Worm (Caenorhabditis elegans) whole organism, young adult: ENCODE results near the gene F48G7.12.

ENCODE experiments used
- F39B2.1 ChIP-seq: fragments of 200-800 bp; sonication (Bioruptor generic); IDR thresholded peaks from 2 replicates; pipeline ENCODE4 v1.3.6; 2022; ENCODE audit warnings: missing genetic modification reagents, missing genetic modification characterization, missing compliant biosample characterization
- ceh-79 ChIP-seq: sonication (generic microtip); optimal IDR thresholded peaks from 2 replicates; lab custom pipeline; 2017; ENCODE audit warnings: mild to moderate bottlenecking, missing genetic modification characterization, missing compliant biosample characterization
- hlh-12 ChIP-seq: sonication (generic microtip); optimal IDR thresholded peaks from 2 replicates; lab custom pipeline; 2016; ENCODE audit warnings: missing genetic modification characterization, missing compliant biosample characterization
- hrde-1 ChIP-seq: sonication (generic microtip); optimal IDR thresholded peaks from 2 replicates; lab custom pipeline; 2016; ENCODE audit warnings: missing genetic modification characterization, mild to moderate bottlenecking, missing compliant biosample characterization, moderate library complexity, missing genotype, missing genetic modification reagents, borderline replicate concordance
- mcd-1 ChIP-seq: fragments of 200-800 bp; sonication (Bioruptor generic); IDR thresholded peaks from 2 replicates; pipeline ENCODE4 v1.3.6; 2022; ENCODE audit warnings: missing genetic modification reagents, missing genetic modification characterization, missing compliant biosample characterization
- nfya-1 ChIP-seq: sonication (generic microtip); optimal IDR thresholded peaks from 2 replicates; lab custom pipeline; 2017; ENCODE audit warnings: antibody characterized with exemption, missing compliant biosample characterization, missing genetic modification characterization, borderline replicate concordance; ENCODE audit not compliant: insufficient read depth
- nfya-2 ChIP-seq: fragments of 200-800 bp; sonication (Bioruptor generic); IDR thresholded peaks from 2 replicates; pipeline ENCODE4 v1.3.6; 2022; ENCODE audit warnings: missing genetic modification reagents, missing genetic modification characterization, missing compliant biosample characterization
- unc-62 ChIP-seq: fragments of 150-350 bp; optimal IDR thresholded peaks from 2 replicates; lab custom pipeline; 2014; ENCODE audit warnings: missing biosample characterization, missing genetic modification reagents, missing genetic modification characterization

DNA sequence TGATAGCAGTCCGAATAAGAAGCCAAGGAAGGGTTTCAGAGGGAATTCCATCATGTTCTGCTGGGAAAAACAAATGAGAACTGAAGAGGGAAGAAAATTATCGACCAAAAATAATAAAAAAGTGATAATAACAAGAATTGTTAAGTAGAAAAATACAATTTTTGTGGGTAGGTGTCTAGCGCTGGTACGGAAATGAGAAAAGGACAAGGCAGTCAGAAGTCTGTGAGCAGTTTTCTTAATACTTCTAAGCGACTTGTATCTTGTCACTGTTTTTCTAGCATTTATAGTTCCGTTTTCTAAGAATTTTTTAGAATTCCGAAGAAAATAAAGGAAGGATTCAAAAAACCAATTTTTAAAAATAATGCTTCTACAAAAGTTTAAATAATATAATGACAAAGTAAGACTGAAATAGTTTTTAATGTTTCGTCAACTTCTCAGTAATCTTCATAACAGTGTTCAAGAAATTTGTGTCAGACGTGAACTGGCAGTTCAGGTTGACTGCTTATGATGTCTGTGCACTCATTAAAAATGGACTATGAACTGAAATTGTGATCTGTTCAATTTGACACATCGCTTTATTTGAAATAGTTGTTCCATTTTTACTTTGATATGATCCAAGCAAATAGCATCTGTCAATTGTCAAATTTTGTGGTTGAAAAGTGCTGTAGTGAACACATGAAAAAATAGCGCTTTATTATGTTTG is 46.8 kb upstream of the F48G7.12 start, which contains the start of gene srx-4:
- TF ChIP-seq hrde-1 (tag; lab: Kevin White, UChicago) (no peak), ceh-79 (tag; lab: Kevin White, UChicago) (no peak), nfya-1 (tag; lab: Kevin White, UChicago) (no peak), nfya-2 (GFP tag; lab: Robert Waterston, UW) (no peak), mcd-1 (GFP tag; lab: Robert Waterston, UW) (no peak), unc-62 (no peak), hlh-12 (no peak), F39B2.1 (GFP tag; lab: Robert Waterston, UW) (no peak)
